Worm (Caenorhabditis elegans): ENCODE results near the gene T19D12.6.

- no peak for TF ChIP-seq him-1 (tag; optimal IDR thresholded peaks at IDR 0.05)
- TF ChIP-seq dao-5 (tag; optimal IDR thresholded peaks at IDR 0.05), result no peak
These were observed 50.7 kb downstream of the T19D12.6 start, which contains the start of gene C56C10.9 for ce11 chrII:6592251-6592650.

Data from whole organism, L4/young adult.